Worm (Caenorhabditis elegans): ENCODE results near the gene mig-14.

DNA sequence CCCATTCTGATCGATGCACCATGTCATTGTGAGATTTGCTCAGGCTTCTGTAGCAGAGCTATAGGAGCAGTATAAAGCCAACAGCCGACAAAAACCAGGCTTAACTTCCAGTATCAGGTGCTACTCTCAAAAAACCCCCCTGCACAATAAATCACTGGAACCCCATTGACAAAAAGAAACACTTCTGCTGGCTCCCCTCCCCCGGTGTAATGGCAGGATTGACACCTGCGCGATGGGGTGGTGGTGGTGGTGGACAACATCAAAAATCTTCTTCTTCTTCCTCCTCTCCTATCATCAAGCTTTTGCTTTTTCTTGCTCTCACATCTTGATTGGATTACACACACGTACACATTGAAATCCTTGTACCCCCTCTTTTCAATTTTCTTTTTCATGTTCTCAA lies 48.2 kb downstream of the mig-14 start:
- TF ChIP-seq lsy-2 (tag; optimal IDR thresholded peaks at IDR 0.05) (no peak), sem-4 (tag; optimal IDR thresholded peaks at IDR 0.05) (no peak), Y55F3AM.14 (GFP tag; optimal IDR thresholded peaks at IDR 0.05) (no peak)
